Worm (Caenorhabditis elegans): ENCODE data around the gene D1086.6.
"Not testable (repeated sequence)": the region's sequence is repeated elsewhere in the genome, so short reads cannot be mapped to it uniquely, and the experiment has no call there.

DNA sequence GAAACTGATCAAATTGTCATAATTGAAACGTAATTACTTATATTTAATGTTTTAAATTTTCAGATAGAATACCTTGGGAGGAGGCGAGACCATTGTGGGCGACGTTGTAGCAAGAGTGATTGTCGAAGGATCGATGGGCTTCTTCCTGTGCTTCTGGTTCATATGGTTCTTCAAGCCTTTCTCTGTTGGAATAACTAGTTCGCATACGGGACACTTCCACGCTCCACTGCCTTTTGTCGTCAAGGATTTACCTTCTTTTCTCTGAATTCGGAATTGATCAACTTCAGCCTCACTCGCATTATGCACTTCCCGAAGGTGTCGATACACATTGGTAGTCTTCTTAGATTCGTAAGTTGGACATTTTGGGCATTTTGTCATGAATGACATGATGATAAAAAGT lies 30.3 kb upstream of the D1086.6 start, which contains the start of gene F58D12.1:
- TF ChIP-seq mdl-1 (tag; optimal IDR thresholded peaks at IDR 0.05); ztf-11 (tag; optimal IDR thresholded peaks at IDR 0.05); unc-62 (GFP tag; optimal IDR thresholded peaks at IDR 0.05 in 1 of 2); unc-62 (tag; optimal IDR thresholded peaks at IDR 0.05): not testable (repeated sequence)
